Worm (Caenorhabditis elegans) whole organism, late embryonic: ENCODE measurements around the gene bbs-2.

ENCODE experiments used
- ama-1 ChIP-seq: fragments of 150-350 bp; optimal IDR thresholded peaks from 2 replicates; lab custom pipeline; 2014
- dmd-4 ChIP-seq: sonication (generic microtip); optimal IDR thresholded peaks from 2 replicates; lab custom pipeline; 2016; ENCODE audit warnings: borderline replicate concordance, missing genetic modification characterization, missing compliant biosample characterization
- elt-4 ChIP-seq: sonication (generic microtip); optimal IDR thresholded peaks from 2 replicates; lab custom pipeline; 2016; ENCODE audit warnings: missing genetic modification characterization, missing compliant biosample characterization
- ztf-16 ChIP-seq: sonication (generic microtip); optimal IDR thresholded peaks from 2 replicates; lab custom pipeline; 2017; ENCODE audit warnings: missing genetic modification characterization, missing compliant biosample characterization

DNA sequence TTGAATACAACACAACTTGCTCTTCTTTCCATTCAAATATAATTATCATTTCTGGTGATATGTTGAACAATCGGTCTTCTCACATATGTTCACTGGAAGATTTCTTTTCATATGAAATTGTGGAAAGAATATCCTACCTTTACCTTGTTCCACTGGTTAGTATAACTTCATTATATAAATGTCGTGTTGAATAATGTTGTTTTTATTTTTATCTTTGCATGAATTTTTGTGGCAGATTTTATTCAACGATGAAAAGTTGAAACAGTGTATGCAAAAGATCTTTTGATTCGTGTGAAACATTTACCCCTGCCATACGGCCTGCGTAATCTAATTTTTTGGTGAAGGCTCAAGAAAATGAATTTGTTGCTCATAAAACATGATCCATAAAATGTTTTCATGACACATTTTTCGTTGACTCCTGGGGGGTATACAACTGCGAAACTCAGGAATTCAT, 28.1 kb downstream of the bbs-2 start:
- TF ChIP-seq elt-4 (tag; lab: Kevin White, UChicago) (no peak), ama-1 (lab: Kevin White, UChicago) (no peak), ztf-16 (tag; lab: Kevin White, UChicago) (no peak), dmd-4 (tag; lab: Kevin White, UChicago) (no peak)
